Fruit fly (Drosophila melanogaster): ENCODE results near the gene CG34409.

- TF ChIP-seq toe (GFP tag; optimal IDR thresholded peaks at IDR 0.05) (no peak), bab1 (GFP tag; optimal IDR thresholded peaks at IDR 0.05) (peak; percentile 9), Hr96 (GFP tag; optimal IDR thresholded peaks at IDR 0.05) (no peak), CG1620 (GFP tag; optimal IDR thresholded peaks at IDR 0.05) (no peak), CG7101 (tag; optimal IDR thresholded peaks at IDR 0.05) (no peak), CG12768 (GFP tag; optimal IDR thresholded peaks at IDR 0.05) (no peak), kay (GFP tag; ENCODE audit: borderline replicate concordance) (no peak)
Observed at dm6 chr3R:9762955-9763931, 17.1 kb upstream of the CG34409 start, which contains the start of the genes Snap24 and CG8478.

All from whole organism, adult.